Fruit fly (Drosophila melanogaster): Measurements from ENCODE around the gene CG31087.

CG31087 gene

dm6 chr3R:25313771-25314170 lies at the start of gene CG31087:
TSS of gene CG31087 (minus strand) at chr3R:25313833.
- no peak for TF ChIP-seq insv (optimal IDR thresholded peaks at IDR 0.05)
- TF ChIP-seq Myc (optimal IDR thresholded peaks at IDR 0.05) = no peak
- no peak for TF ChIP-seq h (optimal IDR thresholded peaks at IDR 0.05)
- no peak for TF ChIP-seq psq (optimal IDR thresholded peaks at IDR 0.05)
- TF ChIP-seq Sin3A (optimal IDR thresholded peaks at IDR 0.05) = no peak
- no peak for TF ChIP-seq ttk (optimal IDR thresholded peaks at IDR 0.05)

dm6 chr3R:25357985-25358384 lies 44.4 kb upstream of the CG31087 start, which contains the start of gene ND-49L:
TSS of gene ND-49L (plus strand) at chr3R:25358285.
- TF ChIP-seq h (optimal IDR thresholded peaks at IDR 0.05) (no peak), Myc (optimal IDR thresholded peaks at IDR 0.05) (no peak), psq (optimal IDR thresholded peaks at IDR 0.05) (no peak), insv (optimal IDR thresholded peaks at IDR 0.05) (no peak), ttk (optimal IDR thresholded peaks at IDR 0.05) (no peak), Sin3A (optimal IDR thresholded peaks at IDR 0.05) (no peak)

- TF ChIP-seq insv (optimal IDR thresholded peaks at IDR 0.05) (no peak), Sin3A (optimal IDR thresholded peaks at IDR 0.05) (no peak), psq (optimal IDR thresholded peaks at IDR 0.05) (no peak), h (optimal IDR thresholded peaks at IDR 0.05) (no peak), Myc (optimal IDR thresholded peaks at IDR 0.05) (no peak), ttk (optimal IDR thresholded peaks at IDR 0.05) (no peak)
Observed at dm6 chr3R:25346899-25347298, 33.3 kb upstream of the CG31087 start, which contains the start of gene tobi. TSS of gene tobi (minus strand) at chr3R:25346921.

- TF ChIP-seq h (optimal IDR thresholded peaks at IDR 0.05) = no peak
- TF ChIP-seq Myc (optimal IDR thresholded peaks at IDR 0.05) = no peak
- no peak for TF ChIP-seq insv (optimal IDR thresholded peaks at IDR 0.05)
- no peak for TF ChIP-seq Sin3A (optimal IDR thresholded peaks at IDR 0.05)
- no peak for TF ChIP-seq psq (optimal IDR thresholded peaks at IDR 0.05)
- no peak for TF ChIP-seq ttk (optimal IDR thresholded peaks at IDR 0.05)
Observed at dm6 chr3R:25339952-25340351, 26.3 kb upstream of the CG31087 start, which contains the start of gene rha. TSS of gene rha (plus strand) at chr3R:25340252.

dm6 chr3R:25335065-25335464 lies 21.4 kb upstream of the CG31087 start, which contains the start of the genes CG10669 and CG11902:
TSS of gene CG10669 (minus strand) at chr3R:25335243.
TSS of gene CG11902 (plus strand) at chr3R:25335257.
- no peak for TF ChIP-seq psq (optimal IDR thresholded peaks at IDR 0.05)
- TF ChIP-seq Sin3A (optimal IDR thresholded peaks at IDR 0.05) = no peak
- no peak for TF ChIP-seq Myc (optimal IDR thresholded peaks at IDR 0.05)
- no peak for TF ChIP-seq h (optimal IDR thresholded peaks at IDR 0.05)
- TF ChIP-seq ttk (optimal IDR thresholded peaks at IDR 0.05) = no peak
- no peak for TF ChIP-seq insv (optimal IDR thresholded peaks at IDR 0.05)

DNA sequence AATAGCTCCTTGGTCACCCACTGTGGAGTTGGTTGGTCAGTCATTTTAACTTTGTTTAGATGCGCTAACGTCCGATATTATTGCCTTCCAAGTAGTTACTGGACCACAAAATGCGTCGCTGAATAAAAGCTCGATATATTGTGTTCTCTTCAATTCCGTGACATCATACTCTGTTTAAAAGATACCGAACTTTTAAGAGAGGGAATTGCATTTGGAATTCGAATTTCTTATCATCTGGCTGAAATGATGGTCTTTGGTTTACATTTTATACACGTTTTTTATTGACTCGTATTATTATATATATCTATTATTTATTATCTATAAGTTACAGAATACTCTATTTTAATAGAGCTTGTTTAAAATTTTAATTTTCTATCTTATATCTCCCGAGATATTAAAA lies 17.5 kb upstream of the CG31087 start, which contains the start of gene CHKov2:
Gene CHKov2 (minus strand): TSS at position 101 of the 400 bp plus-strand sequence.
- no peak for TF ChIP-seq Myc (optimal IDR thresholded peaks at IDR 0.05)
- no peak for TF ChIP-seq ttk (optimal IDR thresholded peaks at IDR 0.05)
- TF ChIP-seq h (optimal IDR thresholded peaks at IDR 0.05) = no peak
- no peak for TF ChIP-seq insv (optimal IDR thresholded peaks at IDR 0.05)
- TF ChIP-seq Sin3A (optimal IDR thresholded peaks at IDR 0.05) = no peak
- no peak for TF ChIP-seq psq (optimal IDR thresholded peaks at IDR 0.05)

DNA sequence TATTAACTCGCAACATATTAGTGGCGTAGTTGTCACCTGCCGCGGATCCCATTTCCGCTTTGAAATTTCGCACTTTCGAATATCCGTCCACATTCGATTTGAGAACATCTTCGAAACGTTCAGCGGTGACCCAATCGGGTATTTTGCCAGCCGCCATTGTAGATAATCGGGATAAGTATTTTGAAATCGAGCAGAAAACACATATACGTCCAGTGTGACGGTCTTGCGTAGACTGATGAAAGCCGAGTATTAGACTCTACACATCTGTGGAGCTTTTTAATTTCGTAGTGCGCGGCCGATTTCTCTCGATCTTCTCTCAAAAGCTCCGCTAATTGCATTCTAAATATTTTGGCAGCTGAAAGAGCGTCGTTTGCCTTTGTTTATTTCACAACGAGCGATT lies 15.4 kb upstream of the CG31087 start, which contains the start of gene CHKov1:
Gene CHKov1 (minus strand): TSS at position 238 of the 400 bp plus-strand sequence.
- no peak for TF ChIP-seq psq (optimal IDR thresholded peaks at IDR 0.05)
- no peak for TF ChIP-seq h (optimal IDR thresholded peaks at IDR 0.05)
- TF ChIP-seq insv (optimal IDR thresholded peaks at IDR 0.05) = no peak
- no peak for TF ChIP-seq Myc (optimal IDR thresholded peaks at IDR 0.05)
- no peak for TF ChIP-seq ttk (optimal IDR thresholded peaks at IDR 0.05)
- TF ChIP-seq Sin3A (optimal IDR thresholded peaks at IDR 0.05) = no peak

DNA sequence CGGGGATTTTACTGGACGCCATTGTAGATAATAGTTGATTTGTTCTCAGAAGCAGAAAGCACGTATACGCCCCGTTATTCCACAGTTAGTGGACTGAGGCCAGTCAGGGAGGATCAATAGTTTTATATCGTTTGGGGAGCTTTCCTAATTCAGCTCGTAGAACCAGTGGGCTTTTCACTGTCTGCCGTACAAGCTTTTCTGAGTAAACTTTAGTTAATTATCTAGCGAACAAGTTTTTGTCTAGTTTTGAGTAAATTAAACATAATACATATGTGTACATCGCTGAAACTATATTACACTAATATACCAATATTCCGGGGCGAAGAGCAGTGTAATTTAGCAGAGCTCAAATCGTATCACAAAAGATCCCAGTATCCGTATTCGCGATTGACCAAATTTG lies 9.0 kb upstream of the CG31087 start, which contains the start of gene CG10562:
Gene CG10562 (minus strand): TSS at position 101 of the 400 bp plus-strand sequence.
- TF ChIP-seq psq (optimal IDR thresholded peaks at IDR 0.05) (no peak), insv (optimal IDR thresholded peaks at IDR 0.05) (no peak), Sin3A (optimal IDR thresholded peaks at IDR 0.05) (no peak), Myc (optimal IDR thresholded peaks at IDR 0.05) (no peak)

- TF ChIP-seq Sin3A (optimal IDR thresholded peaks at IDR 0.05) (no peak), ttk (optimal IDR thresholded peaks at IDR 0.05) (no peak)
Observed at dm6 chr3R:25321681-25322080, 8.0 kb upstream of the CG31087 start.

DNA sequence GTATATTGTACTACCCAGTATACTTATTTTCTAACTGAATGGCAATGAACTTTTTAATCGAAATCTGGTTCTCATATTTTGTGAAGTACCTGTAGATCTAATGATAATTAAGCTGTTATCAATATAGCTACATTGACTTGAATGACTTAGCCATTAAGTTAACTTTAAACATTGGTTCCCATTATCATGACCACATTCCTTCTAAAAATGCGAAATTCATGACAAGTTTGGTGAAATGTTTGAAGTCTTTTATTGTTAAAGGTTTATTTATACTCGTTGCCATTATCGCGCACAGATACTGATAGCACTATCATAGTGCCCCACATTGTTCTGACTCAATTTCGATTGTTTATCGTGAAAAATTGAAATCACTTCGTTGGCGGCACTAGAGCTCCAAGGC lies 7.3 kb upstream of the CG31087 start:
- no peak for TF ChIP-seq h (optimal IDR thresholded peaks at IDR 0.05)
- TF ChIP-seq psq (optimal IDR thresholded peaks at IDR 0.05) = no peak

DNA sequence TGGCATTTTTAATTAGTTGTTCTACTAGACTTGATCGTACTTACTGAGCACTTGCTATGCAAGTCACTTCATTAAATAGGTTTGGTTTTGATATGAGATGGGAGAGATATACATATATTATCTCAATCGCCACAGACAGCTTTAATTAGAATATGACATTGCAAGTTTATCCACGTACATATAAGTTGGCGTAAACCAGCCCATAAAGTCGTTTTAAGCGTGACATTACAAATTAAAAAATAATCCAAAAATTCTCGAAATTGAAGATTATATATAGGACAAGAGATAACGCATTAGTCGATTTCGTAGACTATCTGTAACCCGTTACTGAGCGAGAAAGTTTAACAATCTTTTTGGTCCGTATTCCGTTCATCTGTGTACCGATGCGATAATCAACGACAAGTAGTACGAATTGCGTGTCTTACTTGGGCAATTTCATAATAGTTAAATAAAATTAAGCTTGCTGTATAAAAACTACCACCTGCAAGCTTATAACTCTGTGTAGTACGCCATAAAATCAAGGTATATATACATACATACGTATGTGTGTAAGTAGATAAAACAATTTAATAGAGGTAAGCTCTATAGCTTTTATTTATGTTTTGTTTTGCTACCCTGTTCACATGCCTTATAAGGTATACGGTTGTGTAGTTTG lies 6.5 kb upstream of the CG31087 start, which contains the start of gene CG10560:
Gene CG10560 (minus strand): TSS at position 51 of the 655 bp plus-strand sequence.
- TF ChIP-seq insv (optimal IDR thresholded peaks at IDR 0.05) = no peak
- no peak for TF ChIP-seq ttk (optimal IDR thresholded peaks at IDR 0.05)
- no peak for TF ChIP-seq h (optimal IDR thresholded peaks at IDR 0.05)
- no peak for TF ChIP-seq Myc (optimal IDR thresholded peaks at IDR 0.05)
- TF ChIP-seq psq (optimal IDR thresholded peaks at IDR 0.05) = no peak
- no peak for TF ChIP-seq Sin3A (optimal IDR thresholded peaks at IDR 0.05)

DNA sequence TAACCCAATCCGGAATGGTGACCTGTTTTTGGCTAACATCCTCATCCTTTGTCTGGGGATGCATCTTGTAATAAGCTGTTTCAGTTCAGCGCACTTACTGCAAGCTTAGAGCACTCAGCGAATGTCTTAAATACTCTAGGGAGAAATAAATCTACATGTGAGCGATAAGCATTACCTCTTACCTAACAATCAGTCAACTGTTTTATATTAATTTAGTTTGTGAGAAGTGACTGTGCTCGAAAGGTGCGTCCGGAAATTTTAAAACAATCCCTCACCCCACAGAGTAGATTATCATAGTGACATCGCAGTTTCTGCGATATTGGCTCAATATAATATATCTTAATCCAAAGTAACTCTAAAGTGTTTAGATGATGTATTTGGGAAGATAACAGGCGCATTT lies 4.4 kb upstream of the CG31087 start, which contains the start of gene CG10553:
Gene CG10553 (minus strand): TSS at position 101 of the 400 bp plus-strand sequence.
- TF ChIP-seq ttk (optimal IDR thresholded peaks at IDR 0.05) (no peak), Sin3A (optimal IDR thresholded peaks at IDR 0.05) (no peak), h (optimal IDR thresholded peaks at IDR 0.05) (no peak), Myc (optimal IDR thresholded peaks at IDR 0.05) (no peak), psq (optimal IDR thresholded peaks at IDR 0.05) (no peak), insv (optimal IDR thresholded peaks at IDR 0.05) (no peak)

dm6 chr3R:25316016-25316415 lies 2.4 kb upstream of the CG31087 start, which contains the start of gene CG10559:
TSS of gene CG10559 (minus strand) at chr3R:25316116.
- TF ChIP-seq Myc (optimal IDR thresholded peaks at IDR 0.05) (no peak), h (optimal IDR thresholded peaks at IDR 0.05) (no peak), insv (optimal IDR thresholded peaks at IDR 0.05) (no peak), psq (optimal IDR thresholded peaks at IDR 0.05) (no peak), ttk (optimal IDR thresholded peaks at IDR 0.05) (no peak), Sin3A (optimal IDR thresholded peaks at IDR 0.05) (no peak)

Measured in Kc167 (cell line).